Worm (Caenorhabditis elegans): ENCODE results near the gene T26C12.1.
A peak's percentile ranks its signal among the peaks of the same experiment; 100 is the strongest.

- no peak for TF ChIP-seq F49E8.2 (tag; optimal IDR thresholded peaks at IDR 0.05; ENCODE audit: insufficient read depth)
- peak; percentile 14 for TF ChIP-seq ztf-18 (tag; optimal IDR thresholded peaks at IDR 0.05)
- no peak for TF ChIP-seq bed-2 (GFP tag; IDR thresholded peaks at IDR 0.05)
- no peak for TF ChIP-seq dpl-1 (GFP tag; optimal IDR thresholded peaks at IDR 0.05)
- no peak for TF ChIP-seq Y53F4B.3 (GFP tag; IDR thresholded peaks at IDR 0.05)
- no peak for TF ChIP-seq F10E7.11 (tag; optimal IDR thresholded peaks at IDR 0.05)
- TF ChIP-seq F52B5.7 (tag; optimal IDR thresholded peaks at IDR 0.05): no peak
Observed at ce11 chrIV:3311243-3311642, 52.5 kb downstream of the T26C12.1 start, which contains the start of gene zip-11.
